Worm (Caenorhabditis elegans) whole organism, young adult: ENCODE measurements around the gene abi-1.

Source experiments
- B0019.2 ChIP-seq: fragments of 200-800 bp; sonication (Bioruptor generic); conservative IDR thresholded peaks from 2 replicates; pipeline ENCODE4 v1.3.6; 2022; ENCODE audit warnings: missing genetic modification reagents, missing genetic modification characterization, missing compliant biosample characterization
- C17E4.6 ChIP-seq: fragments of 200-800 bp; sonication (Bioruptor generic); IDR thresholded peaks from 2 replicates; pipeline ENCODE4 v1.3.6; 2022; ENCODE audit warnings: missing genetic modification reagents, missing genetic modification characterization, missing compliant biosample characterization
- F39B2.1 ChIP-seq: fragments of 200-800 bp; sonication (Bioruptor generic); IDR thresholded peaks from 2 replicates; pipeline ENCODE4 v1.3.6; 2022; ENCODE audit warnings: missing genetic modification reagents, missing genetic modification characterization, missing compliant biosample characterization
- F49E8.2 ChIP-seq: sonication (generic microtip); optimal IDR thresholded peaks from 3 replicates; lab custom pipeline; 2017; ENCODE audit warnings: missing genetic modification characterization, mild to moderate bottlenecking, missing compliant biosample characterization, antibody characterized with exemption, moderate library complexity; ENCODE audit not compliant: insufficient read depth
- F55B11.4 ChIP-seq: sonication (generic microtip); optimal IDR thresholded peaks from 2 replicates; lab custom pipeline; 2016; ENCODE audit warnings: missing compliant biosample characterization, missing genetic modification characterization, borderline replicate concordance; ENCODE audit not compliant: insufficient read depth
- F57C9.4 ChIP-seq: sonication (generic microtip); optimal IDR thresholded peaks from 2 replicates; lab custom pipeline; 2017; ENCODE audit warnings: mild to moderate bottlenecking, missing genetic modification characterization, missing compliant biosample characterization
- T07F8.4 ChIP-seq: sonication (generic microtip); optimal IDR thresholded peaks from 2 replicates; lab custom pipeline; 2016; ENCODE audit warnings: mild to moderate bottlenecking, missing genetic modification characterization, moderate library complexity, missing compliant biosample characterization
- T26A5.8 ChIP-seq: sonication (generic microtip); optimal IDR thresholded peaks from 2 replicates; lab custom pipeline; 2016; ENCODE audit warnings: missing genetic modification characterization, missing compliant biosample characterization
- Y67H2A.10 ChIP-seq: fragments of 200-800 bp; sonication (Bioruptor generic); conservative IDR thresholded peaks from 2 replicates; pipeline ENCODE4 v1.3.6; 2022; ENCODE audit warnings: missing genetic modification reagents, missing genetic modification characterization, missing compliant biosample characterization
- Y79H2A.3 ChIP-seq: fragments of 200-800 bp; sonication (Bioruptor generic); conservative IDR thresholded peaks from 2 replicates; pipeline ENCODE4 v1.3.6; 2022; ENCODE audit warnings: missing genetic modification reagents, missing genetic modification characterization, missing compliant biosample characterization
- aptf-3 ChIP-seq: fragments of 200-800 bp; sonication (Bioruptor generic); IDR thresholded peaks from 2 replicates; pipeline ENCODE4 v1.3.6; 2022; ENCODE audit warnings: missing genetic modification characterization, missing compliant biosample characterization
- atf-7 ChIP-seq: sonication (generic microtip); optimal IDR thresholded peaks from 2 replicates; lab custom pipeline; 2017; ENCODE audit warnings: mild to moderate bottlenecking, missing genetic modification characterization, missing compliant biosample characterization
- cebp-2 ChIP-seq: fragments of 200-800 bp; sonication (Bioruptor generic); IDR thresholded peaks from 2 replicates; pipeline ENCODE4 v1.3.6; 2022; ENCODE audit warnings: missing genetic modification characterization, missing compliant biosample characterization
- egl-44 ChIP-seq: fragments of 200-800 bp; sonication (Bioruptor generic); IDR thresholded peaks from 2 replicates; pipeline ENCODE4 v1.3.6; 2022; ENCODE audit warnings: missing genetic modification reagents, missing genetic modification characterization, missing compliant biosample characterization
- egrh-3 ChIP-seq: fragments of 200-800 bp; sonication (Bioruptor generic); IDR thresholded peaks from 2 replicates; pipeline ENCODE4 v1.3.6; 2022; ENCODE audit warnings: missing genetic modification reagents, missing genetic modification characterization, missing compliant biosample characterization
- ekl-4 ChIP-seq: fragments of 200-800 bp; sonication (Bioruptor generic); IDR thresholded peaks from 2 replicates; pipeline ENCODE4 v1.3.6; 2022; ENCODE audit warnings: missing genetic modification reagents, missing genetic modification characterization, missing compliant biosample characterization
- ets-4 ChIP-seq: fragments of 200-800 bp; sonication (Bioruptor generic); optimal IDR thresholded peaks from 2 replicates; lab custom pipeline; 2018; ENCODE audit warnings: mild to moderate bottlenecking, missing genetic modification characterization, missing compliant biosample characterization
- gei-17 ChIP-seq: fragments of 200-800 bp; sonication (Bioruptor generic); optimal IDR thresholded peaks from 2 replicates; lab custom pipeline; 2018; ENCODE audit warnings: mild to moderate bottlenecking, missing genetic modification characterization, missing compliant biosample characterization
- him-1 ChIP-seq: sonication (generic microtip); optimal IDR thresholded peaks from 2 replicates; lab custom pipeline; 2016; ENCODE audit warnings: missing genotype, missing genetic modification reagents, missing genetic modification characterization, missing compliant biosample characterization
- hlh-26 ChIP-seq: fragments of 200-800 bp; sonication (Bioruptor generic); conservative IDR thresholded peaks from 2 replicates; pipeline ENCODE4 v1.3.6; 2022; ENCODE audit warnings: missing genetic modification reagents, missing genetic modification characterization, missing compliant biosample characterization
- hmg-20 ChIP-seq: fragments of 200-800 bp; sonication (Bioruptor generic); IDR thresholded peaks from 2 replicates; pipeline ENCODE4 v1.3.6; 2022; ENCODE audit warnings: missing genetic modification reagents, missing genetic modification characterization, missing compliant biosample characterization
- lin-35 ChIP-seq, 3 experiments: fragments of 150-350 bp in 2 of 3; sonication (generic microtip) in 1 of 3; optimal IDR thresholded peaks; 2 replicates each; lab custom pipeline; 2014 to 2018; ENCODE audit warnings: missing biosample characterization in 3 of 3, missing genetic modification characterization in 3 of 3, missing genetic modification reagents in 3 of 3
- lsy-27 ChIP-seq: sonication (generic microtip); optimal IDR thresholded peaks from 2 replicates; lab custom pipeline; 2017; ENCODE audit warnings: missing genetic modification characterization, mild to moderate bottlenecking, missing compliant biosample characterization, antibody characterized with exemption, missing genotype, borderline replicate concordance; ENCODE audit not compliant: insufficient read depth
- nfya-1 ChIP-seq: sonication (generic microtip); optimal IDR thresholded peaks from 2 replicates; lab custom pipeline; 2017; ENCODE audit warnings: antibody characterized with exemption, missing compliant biosample characterization, missing genetic modification characterization, borderline replicate concordance; ENCODE audit not compliant: insufficient read depth
- nhr-80 ChIP-seq: sonication (generic microtip); optimal IDR thresholded peaks from 2 replicates; lab custom pipeline; 2016; ENCODE audit warnings: missing genetic modification characterization, missing compliant biosample characterization
- snpc-4 ChIP-seq, 5 experiments: fragments of 150-350 bp in 1 of 5; sonication (generic microtip) in 4 of 5; optimal IDR thresholded peaks; 2 replicates each; lab custom pipeline; 2014 to 2018; ENCODE audit warnings: missing genetic modification characterization in 5 of 5, missing biosample characterization in 3 of 5, antibody characterized with exemption in 2 of 5, mild to moderate bottlenecking in 2 of 5, missing compliant biosample characterization in 2 of 5, missing genotype in 2 of 5, moderate library complexity in 2 of 5, missing genetic modification reagents in 1 of 5
- ztf-22 ChIP-seq: fragments of 200-800 bp; sonication (Bioruptor generic); optimal IDR thresholded peaks from 2 replicates; lab custom pipeline; 2018; ENCODE audit warnings: mild to moderate bottlenecking, missing genetic modification characterization, moderate library complexity, missing compliant biosample characterization
- ztf-28 ChIP-seq: fragments of 200-800 bp; sonication (Bioruptor generic); IDR thresholded peaks from 2 replicates; pipeline ENCODE4 v1.3.6; 2022; ENCODE audit warnings: missing genetic modification reagents, missing genetic modification characterization, missing compliant biosample characterization

The abi-1 gene

DNA sequence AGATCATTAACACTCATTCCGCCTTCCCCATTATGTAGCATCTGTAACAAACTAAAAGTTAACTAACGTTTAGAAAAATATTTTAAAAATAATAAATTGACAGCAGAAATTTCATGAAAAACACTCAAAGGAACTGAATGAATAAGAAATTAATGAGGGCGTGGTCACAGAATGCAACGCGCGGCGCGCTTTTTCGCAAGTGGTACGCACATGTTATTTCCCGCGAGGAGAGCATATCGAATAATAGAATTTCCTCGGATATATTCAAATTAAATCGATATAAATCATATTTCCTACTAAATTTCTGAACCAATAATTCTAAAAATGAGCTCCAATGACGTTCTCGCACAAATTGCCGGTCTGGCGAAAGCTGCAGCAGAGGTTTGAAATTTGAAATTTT is at the start of gene abi-1, which contains the start of gene arle-14 (continued):
- TF ChIP-seq lin-35 (GFP tag; optimal IDR thresholded peaks at IDR 0.05; lab: Kevin White, UChicago) (no peak), C17E4.6 (GFP tag; lab: Robert Waterston, UW) (no peak), ekl-4 (GFP tag; lab: Robert Waterston, UW) (no peak), F39B2.1 (GFP tag; lab: Robert Waterston, UW) (no peak), cebp-2 (GFP tag; lab: Robert Waterston, UW) (no peak), F57C9.4 (tag; lab: Kevin White, UChicago) (no peak), lsy-27 (tag; lab: Kevin White, UChicago) (no peak), nfya-1 (tag; lab: Kevin White, UChicago) (no peak)

DNA sequence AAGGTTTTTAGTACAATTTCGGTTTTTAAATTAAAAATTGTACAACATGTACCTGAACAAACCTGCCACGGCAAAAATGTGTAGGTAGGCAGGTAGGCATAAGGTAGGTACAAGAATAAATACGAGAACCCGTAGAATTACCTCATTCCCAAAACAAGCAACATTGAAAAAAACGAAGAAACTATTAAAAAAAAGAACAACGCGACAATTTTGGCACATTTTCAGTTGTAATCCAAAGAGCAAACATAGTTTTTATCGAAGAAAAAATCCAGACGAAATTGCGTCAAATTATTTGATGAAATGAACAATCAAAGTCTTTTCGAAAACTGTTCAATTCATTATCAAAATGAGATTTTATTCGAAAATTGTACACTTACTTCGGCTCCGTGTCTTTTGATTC is 48.1 kb upstream of the abi-1 start, which contains the start of gene B0244.16:
Gene B0244.16 (plus strand): TSS at position 301 of the 400 bp plus-strand sequence.
- TF ChIP-seq F57C9.4 (tag; lab: Kevin White, UChicago) (no peak), egrh-3 (no peak), T07F8.4 (tag; lab: Kevin White, UChicago) (no peak), B0019.2 (GFP tag; lab: Robert Waterston, UW) (no peak), F55B11.4 (tag; lab: Kevin White, UChicago) (no peak), atf-7 (tag; lab: Kevin White, UChicago) (no peak), gei-17 (GFP tag; lab: Kevin White, UChicago) (no peak), T26A5.8 (tag; lab: Kevin White, UChicago) (no peak), Y79H2A.3 (GFP tag; lab: Robert Waterston, UW) (no peak), aptf-3 (GFP tag; lab: Robert Waterston, UW) (no peak), F49E8.2 (tag; lab: Kevin White, UChicago) (no peak)

DNA sequence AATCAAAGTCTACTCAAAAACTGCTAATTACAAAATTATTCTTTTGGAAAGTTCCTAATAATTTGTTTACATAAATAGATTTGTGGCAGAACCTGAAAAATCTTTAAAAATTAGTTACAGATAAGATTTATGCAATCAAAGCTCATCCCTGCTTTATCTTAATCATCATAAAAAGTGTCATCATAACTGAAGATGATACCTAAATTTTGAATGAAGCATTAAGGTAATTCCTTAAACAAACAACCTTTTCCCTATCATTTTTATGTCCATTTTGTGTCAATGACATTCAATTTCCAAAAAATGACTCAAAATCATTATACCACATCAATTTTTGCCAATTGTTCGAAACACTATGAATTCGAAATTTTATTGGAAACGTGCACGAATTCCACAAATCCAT is 45.2 kb upstream of the abi-1 start, which contains the start of gene B0244.6:
Gene B0244.6 (plus strand): TSS at position 301 of the 400 bp plus-strand sequence.
- TF ChIP-seq Y67H2A.10 (GFP tag; lab: Robert Waterston, UW): no peak
- TF ChIP-seq him-1: no peak
- no peak for TF ChIP-seq ztf-28 (GFP tag; lab: Robert Waterston, UW)
- TF ChIP-seq hlh-26 (GFP tag; lab: Robert Waterston, UW): no peak
- no peak for TF ChIP-seq nfya-1 (tag; lab: Kevin White, UChicago)
- TF ChIP-seq hmg-20 (GFP tag; lab: Robert Waterston, UW): no peak

DNA sequence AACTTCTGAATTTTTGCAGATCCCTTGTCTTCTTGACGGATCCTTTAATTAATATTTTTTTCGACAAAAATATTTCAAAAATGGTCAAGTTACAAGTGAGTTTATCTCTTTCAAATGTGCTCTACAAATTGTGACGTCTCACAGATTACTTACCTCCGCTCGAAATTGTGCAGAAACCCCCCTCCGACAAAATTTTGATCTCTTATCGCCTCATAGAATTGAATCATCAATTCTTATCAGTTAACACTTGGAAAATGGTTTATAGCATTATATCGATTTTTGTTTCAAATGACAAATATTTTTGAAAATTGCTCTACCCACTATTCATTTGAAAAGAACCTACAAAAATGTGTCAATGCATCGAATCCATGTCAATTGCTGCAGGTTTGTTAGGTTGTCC is 42.4 kb upstream of the abi-1 start, which contains the start of gene B0244.10:
Gene B0244.10 (plus strand): TSS at position 254 of the 400 bp plus-strand sequence.
- TF ChIP-seq nhr-80 (tag; lab: Kevin White, UChicago): peak; percentile 49
- TF ChIP-seq egl-44 (GFP tag; lab: Robert Waterston, UW): no peak

DNA sequence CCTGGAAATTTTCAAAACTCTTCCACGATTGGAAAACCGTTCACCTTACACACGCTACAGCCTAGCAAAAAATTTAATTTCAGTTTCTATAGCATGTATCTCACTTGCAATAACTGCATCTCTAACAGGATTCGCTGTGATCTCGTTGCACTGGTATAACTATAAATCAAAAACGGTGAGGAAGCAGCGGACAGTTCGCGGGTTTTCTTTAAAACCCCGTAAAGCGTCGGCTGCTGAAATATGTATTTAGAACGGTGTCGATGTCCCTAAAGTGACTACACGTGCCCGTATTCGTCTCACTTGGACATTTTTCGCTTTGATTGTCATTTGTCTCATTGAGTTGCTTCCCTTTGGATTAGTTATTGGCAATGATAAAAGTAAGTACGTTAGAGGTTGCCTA is 41.8 kb upstream of the abi-1 start:
- no peak for TF ChIP-seq snpc-4 (GFP tag; optimal IDR thresholded peaks at IDR 0.05; lab: Kevin White, UChicago)
- TF ChIP-seq snpc-4 (tag; optimal IDR thresholded peaks at IDR 0.05; lab: Kevin White, UChicago): peak in 2 of 4 experiments; percentile 45 to 66
- no peak for TF ChIP-seq ets-4 (GFP tag; lab: Kevin White, UChicago)
- no peak for TF ChIP-seq ztf-22 (GFP tag; lab: Kevin White, UChicago)
